Fruit fly (Drosophila melanogaster): ENCODE measurements around the gene raskol.

The raskol gene

dm6 chrX:17728338-17728737 is 18.4 kb downstream of the raskol start (continued):
- no peak for TF ChIP-seq oc (tag; optimal IDR thresholded peaks at IDR 0.05)
- no peak for TF ChIP-seq CG18599 (GFP tag; optimal IDR thresholded peaks at IDR 0.05)
- no peak for TF ChIP-seq MBD-R2 (GFP tag; IDR thresholded peaks at IDR 0.05)
- TF ChIP-seq zfh1 (GFP tag; IDR thresholded peaks at IDR 0.05), result 0 out of 3 replicates have a peak, but pooled peaks have one; percentile 29
- TF ChIP-seq CG1602 (GFP tag; optimal IDR thresholded peaks at IDR 0.05), result no peak
- no peak for TF ChIP-seq CG6765 (GFP tag; optimal IDR thresholded peaks at IDR 0.05)
- TF ChIP-seq peb (GFP tag; IDR thresholded peaks at IDR 0.05), result no peak
- TF ChIP-seq YL-1 (GFP tag; optimal IDR thresholded peaks at IDR 0.05), result no peak
- TF ChIP-seq esg (GFP tag; conservative IDR thresholded peaks at IDR 0.05), result no peak
- no peak for TF ChIP-seq tna (GFP tag; IDR thresholded peaks at IDR 0.05; ENCODE audit: partially characterized antibody)
- 0 out of 2 replicates have a peak, but pooled peaks have one; percentile 13 for TF ChIP-seq E2f2 (GFP tag; IDR thresholded peaks at IDR 0.05)
- no peak for TF ChIP-seq ac (GFP tag; optimal IDR thresholded peaks at IDR 0.05)
- TF ChIP-seq CG3065 (GFP tag; optimal IDR thresholded peaks at IDR 0.05), result no peak
- no peak for TF ChIP-seq pfk (GFP tag; optimal IDR thresholded peaks at IDR 0.05)
- no peak for TF ChIP-seq Opbp (GFP tag; IDR thresholded peaks at IDR 0.05; ENCODE audit: partially characterized antibody)
- TF ChIP-seq sens-2 (GFP tag; IDR thresholded peaks at IDR 0.05), result no peak
- TF ChIP-seq Ssrp (tag; optimal IDR thresholded peaks at IDR 0.05), result no peak
- no peak for TF ChIP-seq CG8281 (tag; optimal IDR thresholded peaks at IDR 0.05)
- TF ChIP-seq CG15011 (GFP tag; optimal IDR thresholded peaks at IDR 0.05), result no peak
- no peak for TF ChIP-seq CG12659 (GFP tag; optimal IDR thresholded peaks at IDR 0.05)
- no peak for TF ChIP-seq Dek (tag; optimal IDR thresholded peaks at IDR 0.05)
- 0 out of 2 replicates have a peak, but pooled peaks have one; percentile 18 for TF ChIP-seq Rfx (GFP tag; IDR thresholded peaks at IDR 0.05)
- TF ChIP-seq CG7372 (GFP tag; IDR thresholded peaks at IDR 0.05), result no peak
- TF ChIP-seq kni (GFP tag; optimal IDR thresholded peaks at IDR 0.05), result no peak
- no peak for TF ChIP-seq CG33557 (GFP tag; optimal IDR thresholded peaks at IDR 0.05)
- TF ChIP-seq ken (GFP tag; IDR thresholded peaks at IDR 0.05), result no peak
- no peak for TF ChIP-seq kay (GFP tag; optimal IDR thresholded peaks at IDR 0.05)
- no peak for TF ChIP-seq Six4 (GFP tag; optimal IDR thresholded peaks at IDR 0.05)
- no peak for TF ChIP-seq chif (GFP tag; optimal IDR thresholded peaks at IDR 0.05)
- TF ChIP-seq Sox102F (GFP tag; optimal IDR thresholded peaks at IDR 0.05), result peak; percentile 6
- no peak for TF ChIP-seq jumu (GFP tag; optimal IDR thresholded peaks at IDR 0.05)
- TF ChIP-seq CG18476 (GFP tag; optimal IDR thresholded peaks at IDR 0.05), result no peak
- TF ChIP-seq ci (GFP tag; IDR thresholded peaks at IDR 0.05), result no peak
- TF ChIP-seq otp (GFP tag; IDR thresholded peaks at IDR 0.05), result no peak
- no peak for TF ChIP-seq Bdp1 (GFP tag; optimal IDR thresholded peaks at IDR 0.05)
- no peak for TF ChIP-seq Poxn (GFP tag; IDR thresholded peaks at IDR 0.05)
- no peak for TF ChIP-seq tap (tag; optimal IDR thresholded peaks at IDR 0.05)
- TF ChIP-seq Mrtf (GFP tag; IDR thresholded peaks at IDR 0.05), result no peak
- TF ChIP-seq CG17328 (GFP tag; IDR thresholded peaks at IDR 0.05), result no peak
- TF ChIP-seq CG2678 (tag; optimal IDR thresholded peaks at IDR 0.05), result peak; percentile 2
- TF ChIP-seq Sox100B (GFP tag; optimal IDR thresholded peaks at IDR 0.05), result peak; percentile 13
- TF ChIP-seq Abd-B (GFP tag; optimal IDR thresholded peaks at IDR 0.05), result no peak
- TF ChIP-seq CG13287 (GFP tag; IDR thresholded peaks at IDR 0.05; ENCODE audit: partially characterized antibody), result no peak
- no peak for TF ChIP-seq amos (GFP tag; IDR thresholded peaks at IDR 0.05; ENCODE audit: partially characterized antibody)
- no peak for TF ChIP-seq CG14667 (GFP tag; IDR thresholded peaks at IDR 0.05)
- TF ChIP-seq CG4854 (GFP tag; optimal IDR thresholded peaks at IDR 0.05), result no peak
- TF ChIP-seq dmrt11E (tag; optimal IDR thresholded peaks at IDR 0.05), result no peak
- no peak for TF ChIP-seq B-H1 (GFP tag; IDR thresholded peaks at IDR 0.05)
- TF ChIP-seq MESR4 (GFP tag; optimal IDR thresholded peaks at IDR 0.05), result no peak
- no peak for TF ChIP-seq CG2875 (GFP tag; optimal IDR thresholded peaks at IDR 0.05)
